Worm (Caenorhabditis elegans) whole organism, late embryonic: ENCODE measurements around the gene sgcb-1.

Source experiments
- ceh-18 ChIP-seq: sonication (generic microtip); optimal IDR thresholded peaks from 2 replicates; lab custom pipeline; 2016; ENCODE audit warnings: missing genetic modification characterization, missing compliant biosample characterization
- elt-2 ChIP-seq: sonication (generic microtip); optimal IDR thresholded peaks from 2 replicates; lab custom pipeline; 2016; ENCODE audit warnings: missing genetic modification reagents, missing genetic modification characterization, missing compliant biosample characterization
- fkh-10 ChIP-seq: fragments of 150-350 bp; optimal IDR thresholded peaks from 2 replicates; lab custom pipeline; 2014; ENCODE audit warnings: missing biosample characterization, missing genetic modification reagents, missing genetic modification characterization
- gmeb-2 ChIP-seq: sonication (generic microtip); optimal IDR thresholded peaks from 2 replicates; lab custom pipeline; 2016; ENCODE audit warnings: missing genetic modification characterization, inconsistent platforms, missing compliant biosample characterization
- lim-6 ChIP-seq: sonication (generic microtip); optimal IDR thresholded peaks from 2 replicates; lab custom pipeline; 2016; ENCODE audit warnings: missing genetic modification characterization, missing compliant biosample characterization
- lin-11 ChIP-seq: fragments of 200-800 bp; sonication (Bioruptor generic); optimal IDR thresholded peaks from 2 replicates; lab custom pipeline; 2018; ENCODE audit warnings: mild to moderate bottlenecking, missing genetic modification characterization, missing compliant biosample characterization
- nhr-11 ChIP-seq: fragments of 150-350 bp; optimal IDR thresholded peaks from 2 replicates; lab custom pipeline; 2014; ENCODE audit warnings: missing biosample characterization, missing genetic modification characterization
- pax-1 ChIP-seq: fragments of 150-350 bp; optimal IDR thresholded peaks from 2 replicates; lab custom pipeline; 2014; ENCODE audit warnings: missing biosample characterization, missing genetic modification characterization
- pha-4 ChIP-seq: fragments of 150-350 bp; optimal IDR thresholded peaks from 2 replicates; lab custom pipeline; 2018; ENCODE audit warnings: missing biosample characterization, missing genetic modification reagents, missing genetic modification characterization
- ztf-16 ChIP-seq: sonication (generic microtip); optimal IDR thresholded peaks from 2 replicates; lab custom pipeline; 2017; ENCODE audit warnings: missing genetic modification characterization, missing compliant biosample characterization

ce11 chrII:333853-334449, 7.9 kb downstream of the sgcb-1 start:
- no peak for TF ChIP-seq lin-11 (tag; lab: Kevin White, UChicago)
- no peak for TF ChIP-seq fkh-10 (GFP tag; lab: Kevin White, UChicago)
- TF ChIP-seq nhr-11 (tag; lab: Kevin White, UChicago): no peak
- TF ChIP-seq ztf-16 (tag; lab: Kevin White, UChicago): no peak
- no peak for TF ChIP-seq pha-4 (tag; lab: Kevin White, UChicago)
- peak; percentile 90 for TF ChIP-seq elt-2 (tag; lab: Kevin White, UChicago)
- TF ChIP-seq gmeb-2 (tag; lab: Kevin White, UChicago): no peak
- no peak for TF ChIP-seq lim-6 (tag; lab: Kevin White, UChicago)
- TF ChIP-seq pax-1 (tag; lab: Kevin White, UChicago): no peak
- no peak for TF ChIP-seq ceh-18
